Fruit fly (Drosophila melanogaster): ENCODE measurements around the gene Vps45.

Vps45 gene

dm6 chr3R:9515860-9516344 is 47.8 kb upstream of the Vps45 start, which contains the start of the genes mRpL47, CG8176 and Kdm3 (continued):
- TF ChIP-seq Bteb2 (GFP tag; optimal IDR thresholded peaks at IDR 0.05) (peak; percentile 61), grn (GFP tag; optimal IDR thresholded peaks at IDR 0.05) (no peak), slbo (GFP tag; IDR thresholded peaks at IDR 0.05) (no peak), her (GFP tag; optimal IDR thresholded peaks at IDR 0.05) (peak; percentile 63), cwo (GFP tag; optimal IDR thresholded peaks at IDR 0.05) (no peak), CG12391 (tag; optimal IDR thresholded peaks at IDR 0.05) (peak; percentile 59), Hey (tag; optimal IDR thresholded peaks at IDR 0.05) (no peak), CG9437 (GFP tag; optimal IDR thresholded peaks at IDR 0.05) (no peak), lbe (GFP tag; optimal IDR thresholded peaks at IDR 0.05) (no peak), Ets65A (GFP tag) (peak; percentile 96), Usf (GFP tag; optimal IDR thresholded peaks at IDR 0.05) (peak; percentile 1), CTCF (GFP tag; optimal IDR thresholded peaks at IDR 0.05) (peak; percentile 45), Hr3 (GFP tag; optimal IDR thresholded peaks at IDR 0.05) (peak; percentile 48), CG11695 (GFP tag; IDR thresholded peaks at IDR 0.05) (no peak), Sry-δ (GFP tag; optimal IDR thresholded peaks at IDR 0.05) (peak; percentile 100), Elba2 (GFP tag; optimal IDR thresholded peaks at IDR 0.05) (no peak), Xrp1 (GFP tag; IDR thresholded peaks at IDR 0.05) (no peak), CG10274 (GFP tag; optimal IDR thresholded peaks at IDR 0.05) (no peak), crp (GFP tag; optimal IDR thresholded peaks at IDR 0.05) (peak; percentile 64 to 95), CG10979 (tag; optimal IDR thresholded peaks at IDR 0.05) (peak; percentile 50), CG8281 (tag; optimal IDR thresholded peaks at IDR 0.05) (no peak), dan (GFP tag; IDR thresholded peaks at IDR 0.05) (no peak), Gsc (GFP tag; IDR thresholded peaks at IDR 0.05) (no peak), otp (GFP tag; IDR thresholded peaks at IDR 0.05) (no peak), CG17186 (GFP tag; optimal IDR thresholded peaks at IDR 0.05) (peak; percentile 97), Ptx1 (GFP tag; IDR thresholded peaks at IDR 0.05) (no peak), vvl (GFP tag; IDR thresholded peaks at IDR 0.05) (no peak), tio (GFP tag; optimal IDR thresholded peaks at IDR 0.05) (no peak), CG11093 (GFP tag; IDR thresholded peaks at IDR 0.05) (no peak; the same call in 2 of the 3 replicates), CG2678 (tag; optimal IDR thresholded peaks at IDR 0.05) (peak; percentile 43), Gug (GFP tag; IDR thresholded peaks at IDR 0.05) (peak; percentile 81; the same call in 3 of the 4 replicates), CG3995 (GFP tag; optimal IDR thresholded peaks at IDR 0.05) (no peak), nerfin-2 (GFP tag; IDR thresholded peaks at IDR 0.05; ENCODE audit: partially characterized antibody) (no peak), amos (GFP tag; IDR thresholded peaks at IDR 0.05; ENCODE audit: partially characterized antibody) (no peak), Lim3 (GFP tag; IDR thresholded peaks at IDR 0.05) (no peak), ham (GFP tag; IDR thresholded peaks at IDR 0.05) (no peak), HmgD (GFP tag; optimal IDR thresholded peaks at IDR 0.05) (peak; percentile 97), lmd (GFP tag; IDR thresholded peaks at IDR 0.05) (no peak), CG11560 (tag; IDR thresholded peaks at IDR 0.05) (no peak), CG1603 (tag; optimal IDR thresholded peaks at IDR 0.05) (peak; percentile 94), CG6254 (GFP tag; optimal IDR thresholded peaks at IDR 0.05) (no peak), CG13296 (GFP tag; optimal IDR thresholded peaks at IDR 0.05) (no peak), CG3163 (GFP tag; optimal IDR thresholded peaks at IDR 0.05) (peak; percentile 61), Pdp1 (GFP tag; optimal IDR thresholded peaks at IDR 0.05) (peak; percentile 64 to 97), Fer2 (tag; optimal IDR thresholded peaks at IDR 0.05) (peak; percentile 10), tap (tag; optimal IDR thresholded peaks at IDR 0.05) (peak; percentile 24), CG30020 (tag; optimal IDR thresholded peaks at IDR 0.05) (peak; percentile 68), MESR4 (GFP tag; optimal IDR thresholded peaks at IDR 0.05) (peak; percentile 91), Antp (GFP tag; optimal IDR thresholded peaks at IDR 0.05) (peak; percentile 83), esg (GFP tag; conservative IDR thresholded peaks at IDR 0.05) (no peak), Taf1 (GFP tag; IDR thresholded peaks at IDR 0.05) (no peak), CG11247 (GFP tag; IDR thresholded peaks at IDR 0.05) (no peak)

All from whole organism, embryonic.